Worm (Caenorhabditis elegans): ENCODE results near the gene K01D12.15.

DNA sequence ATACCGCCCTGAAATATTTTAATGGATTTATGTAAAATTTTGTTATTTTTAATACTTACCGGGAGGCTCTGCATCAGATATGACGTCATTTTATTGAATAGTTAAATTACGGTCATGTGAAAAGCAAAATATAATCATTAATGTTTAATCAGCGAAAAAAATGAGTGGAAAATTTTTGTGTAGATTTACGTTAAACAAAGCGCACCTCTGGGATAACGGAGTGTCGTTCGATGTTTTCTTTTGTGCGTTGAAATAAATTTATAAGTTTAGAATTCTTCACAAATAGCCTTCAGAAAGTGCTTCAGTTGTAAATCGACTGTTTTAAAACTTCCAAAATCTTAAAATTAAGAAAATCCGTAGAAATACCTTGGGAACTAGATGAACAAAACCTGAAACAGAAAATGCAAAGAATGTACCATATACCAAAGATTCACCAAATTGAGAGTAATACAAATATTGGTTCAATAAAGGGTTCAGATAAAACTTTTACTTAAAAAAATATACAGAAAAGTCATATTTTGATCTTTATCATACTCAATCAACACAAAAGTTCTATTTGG, 14.5 kb downstream of the K01D12.15 start, which contains the start of the genes K01D12.20 and miga-1:
- TF ChIP-seq ceh-82 (tag; optimal IDR thresholded peaks at IDR 0.05): no peak
- no peak for TF ChIP-seq ZK546.5 (tag; optimal IDR thresholded peaks at IDR 0.05)
- no peak for TF ChIP-seq dmd-4 (tag; optimal IDR thresholded peaks at IDR 0.05)
- TF ChIP-seq unc-62 (GFP tag; optimal IDR thresholded peaks at IDR 0.05): no peak
- no peak for TF ChIP-seq nhr-12 (tag; optimal IDR thresholded peaks at IDR 0.05)
- no peak for TF ChIP-seq aly-2 (tag; optimal IDR thresholded peaks at IDR 0.05)
- no peak for TF ChIP-seq elt-3 (tag; optimal IDR thresholded peaks at IDR 0.05)
- TF ChIP-seq sem-4 (tag; optimal IDR thresholded peaks at IDR 0.05): peak; percentile 12
